Worm (Caenorhabditis elegans): ENCODE results near the gene F43C9.1.

The F43C9.1 gene

DNA sequence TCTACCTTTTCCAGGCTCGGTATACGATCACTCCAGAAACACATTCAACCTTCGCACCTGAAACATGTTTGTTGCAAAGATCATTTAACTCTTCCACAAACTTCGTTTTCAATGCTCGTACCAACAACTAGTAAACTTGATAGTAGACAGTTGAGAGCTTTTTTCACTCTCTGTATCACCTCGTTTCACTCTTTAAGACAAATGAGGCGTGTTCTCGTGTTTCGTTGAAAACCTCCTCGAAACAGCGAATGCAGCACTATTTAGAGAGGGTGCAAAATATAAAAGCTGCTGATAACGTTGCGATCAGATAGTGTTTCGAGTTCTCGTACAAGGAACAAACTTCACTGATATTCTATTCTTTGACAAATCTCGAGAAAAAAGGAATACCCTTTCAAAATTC is at the start of gene F43C9.1:
Gene F43C9.1, plus strand, starts transcription at position 301 of the 400 bp plus-strand sequence.
- no peak for TF ChIP-seq him-1 (tag; optimal IDR thresholded peaks at IDR 0.05)
- TF ChIP-seq dao-5 (tag; optimal IDR thresholded peaks at IDR 0.05), result no peak
- TF ChIP-seq W03F9.2 (tag; optimal IDR thresholded peaks at IDR 0.05), result no peak

DNA sequence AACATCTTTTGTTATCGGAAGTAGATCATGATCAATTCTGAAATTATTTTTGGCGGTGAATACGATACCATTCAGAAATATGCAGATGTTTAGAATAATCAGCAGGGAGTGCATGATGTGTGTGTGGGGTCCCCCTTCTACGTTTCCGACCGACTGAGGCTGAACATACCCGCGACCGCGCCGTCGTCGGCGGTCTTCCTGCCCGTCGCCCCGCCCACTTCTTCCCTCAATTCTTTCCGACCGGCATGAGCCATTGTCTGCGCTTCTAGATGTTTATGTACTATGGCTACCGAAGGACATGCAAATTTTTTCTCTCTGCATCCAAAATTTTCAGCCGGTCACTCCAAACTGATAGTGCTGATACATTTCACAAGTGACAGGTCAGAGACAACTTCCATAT is 49.0 kb upstream of the F43C9.1 start:
- TF ChIP-seq W03F9.2 (tag; optimal IDR thresholded peaks at IDR 0.05) (no peak), him-1 (tag; optimal IDR thresholded peaks at IDR 0.05) (no peak), dao-5 (tag; optimal IDR thresholded peaks at IDR 0.05) (no peak)

ce11 chrX:4749080-4749479 is 44.0 kb upstream of the F43C9.1 start, which contains the start of gene lon-2:
Gene lon-2 (minus strand): TSS chrX:4749083.
- TF ChIP-seq him-1 (tag; optimal IDR thresholded peaks at IDR 0.05), result no peak
- no peak for TF ChIP-seq dao-5 (tag; optimal IDR thresholded peaks at IDR 0.05)
- TF ChIP-seq W03F9.2 (tag; optimal IDR thresholded peaks at IDR 0.05), result no peak

ce11 chrX:4754725-4755124 is 38.4 kb upstream of the F43C9.1 start, which contains the start of gene C39E6.2:
Gene C39E6.2 (minus strand): TSS chrX:4755118.
- TF ChIP-seq W03F9.2 (tag; optimal IDR thresholded peaks at IDR 0.05) (no peak), dao-5 (tag; optimal IDR thresholded peaks at IDR 0.05) (no peak), him-1 (tag; optimal IDR thresholded peaks at IDR 0.05) (no peak)

- no peak for TF ChIP-seq him-1 (tag; optimal IDR thresholded peaks at IDR 0.05)
- TF ChIP-seq W03F9.2 (tag; optimal IDR thresholded peaks at IDR 0.05), result no peak
- TF ChIP-seq dao-5 (tag; optimal IDR thresholded peaks at IDR 0.05), result no peak
Measured at ce11 chrX:4759718-4760117, 33.4 kb upstream of the F43C9.1 start.

DNA sequence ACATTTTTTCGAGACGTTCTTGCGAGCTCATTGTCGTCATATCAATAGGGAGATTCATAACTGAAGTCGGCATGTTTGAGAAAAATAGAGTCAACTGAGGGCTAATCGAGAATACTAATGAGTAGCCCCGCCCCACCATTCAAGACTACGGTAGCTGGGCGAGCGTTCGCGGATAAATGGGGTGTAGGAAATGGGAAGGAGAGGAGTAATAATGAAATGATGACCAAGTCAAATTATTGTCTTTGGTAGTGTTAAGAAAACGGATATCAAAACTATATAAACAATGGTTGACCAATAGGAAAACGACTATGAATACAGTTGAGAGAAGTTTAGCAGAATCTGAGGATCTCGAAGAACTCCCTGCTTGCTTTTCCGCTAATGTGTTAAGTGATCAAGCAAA is 31.5 kb upstream of the F43C9.1 start, which contains the start of gene mls-2:
Gene mls-2, minus strand, starts transcription at position 101 of the 400 bp plus-strand sequence.
- TF ChIP-seq W03F9.2 (tag; optimal IDR thresholded peaks at IDR 0.05), result no peak

DNA sequence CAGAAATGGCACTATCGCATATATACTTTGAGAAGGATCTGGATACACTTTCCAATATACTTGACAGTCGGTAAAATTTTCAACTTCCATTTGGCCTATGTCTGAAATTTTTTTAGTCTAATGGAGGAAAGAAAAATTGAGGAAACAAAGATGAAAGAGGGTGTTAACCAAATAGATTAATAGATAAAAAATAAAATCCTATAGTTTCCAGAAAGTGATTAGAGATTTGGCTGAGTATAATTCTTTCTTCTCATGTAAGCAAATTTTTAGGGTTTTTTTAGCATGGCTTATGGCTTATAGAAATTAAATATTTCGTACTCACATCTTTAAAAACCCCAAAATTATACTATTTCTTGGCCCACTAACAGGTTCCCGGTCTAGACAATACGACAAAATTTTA is 23.2 kb upstream of the F43C9.1 start, which contains the start of gene npr-1:
Gene npr-1, minus strand, starts transcription at position 101 of the 400 bp plus-strand sequence.
- TF ChIP-seq dao-5 (tag; optimal IDR thresholded peaks at IDR 0.05) (no peak), him-1 (tag; optimal IDR thresholded peaks at IDR 0.05) (no peak), W03F9.2 (tag; optimal IDR thresholded peaks at IDR 0.05) (no peak)

DNA sequence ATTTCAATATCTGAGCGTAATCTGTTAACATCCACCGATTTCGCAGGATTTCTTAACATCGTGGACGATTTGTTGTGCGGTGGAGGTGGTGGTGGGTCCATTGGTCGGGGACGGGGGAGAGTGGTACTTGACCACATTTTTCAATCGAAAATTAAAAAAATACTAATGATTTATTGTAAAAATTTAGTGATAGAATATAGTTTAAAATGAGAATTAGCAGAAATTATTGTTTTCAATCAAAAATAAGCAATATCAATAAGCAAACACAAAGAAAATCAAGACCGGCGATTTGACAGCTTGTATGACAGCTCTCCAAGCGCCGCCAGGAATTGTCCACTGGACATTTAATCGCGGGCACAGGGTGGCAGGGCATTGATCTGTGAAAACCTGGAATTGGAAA is 10.9 kb upstream of the F43C9.1 start, which contains the start of gene hum-10:
Gene hum-10, minus strand, starts transcription at position 101 of the 400 bp plus-strand sequence.
- no peak for TF ChIP-seq dao-5 (tag; optimal IDR thresholded peaks at IDR 0.05)
- TF ChIP-seq him-1 (tag; optimal IDR thresholded peaks at IDR 0.05), result no peak
- no peak for TF ChIP-seq W03F9.2 (tag; optimal IDR thresholded peaks at IDR 0.05)

ce11 chrX:4783117-4783775 is 9.8 kb upstream of the F43C9.1 start, which contains the start of gene F43C9.2:
Gene F43C9.2 (plus strand): TSS chrX:4783613.
- no peak for TF ChIP-seq dao-5 (tag; optimal IDR thresholded peaks at IDR 0.05)

- no peak for TF ChIP-seq him-1 (tag; optimal IDR thresholded peaks at IDR 0.05)
- TF ChIP-seq W03F9.2 (tag; optimal IDR thresholded peaks at IDR 0.05), result no peak
- no peak for TF ChIP-seq dao-5 (tag; optimal IDR thresholded peaks at IDR 0.05)
Measured at ce11 chrX:4784776-4785175, 8.3 kb upstream of the F43C9.1 start.

- no peak for TF ChIP-seq him-1 (tag; optimal IDR thresholded peaks at IDR 0.05)
- TF ChIP-seq W03F9.2 (tag; optimal IDR thresholded peaks at IDR 0.05), result no peak
- no peak for TF ChIP-seq dao-5 (tag; optimal IDR thresholded peaks at IDR 0.05)
Measured at ce11 chrX:4787525-4787924, 5.6 kb upstream of the F43C9.1 start.

ce11 chrX:4788958-4789357 is 4.1 kb upstream of the F43C9.1 start:
- TF ChIP-seq W03F9.2 (tag; optimal IDR thresholded peaks at IDR 0.05), result peak; percentile 6
- TF ChIP-seq him-1 (tag; optimal IDR thresholded peaks at IDR 0.05), result no peak

- TF ChIP-seq him-1 (tag; optimal IDR thresholded peaks at IDR 0.05) (no peak), dao-5 (tag; optimal IDR thresholded peaks at IDR 0.05) (no peak), W03F9.2 (tag; optimal IDR thresholded peaks at IDR 0.05) (no peak)
Measured at ce11 chrX:4790614-4791013, 2.5 kb upstream of the F43C9.1 start.

ce11 chrX:4794062-4794461 is 983 bp downstream of the F43C9.1 start:
- no peak for TF ChIP-seq W03F9.2 (tag; optimal IDR thresholded peaks at IDR 0.05)
- TF ChIP-seq him-1 (tag; optimal IDR thresholded peaks at IDR 0.05), result no peak
- TF ChIP-seq dao-5 (tag; optimal IDR thresholded peaks at IDR 0.05), result no peak

DNA sequence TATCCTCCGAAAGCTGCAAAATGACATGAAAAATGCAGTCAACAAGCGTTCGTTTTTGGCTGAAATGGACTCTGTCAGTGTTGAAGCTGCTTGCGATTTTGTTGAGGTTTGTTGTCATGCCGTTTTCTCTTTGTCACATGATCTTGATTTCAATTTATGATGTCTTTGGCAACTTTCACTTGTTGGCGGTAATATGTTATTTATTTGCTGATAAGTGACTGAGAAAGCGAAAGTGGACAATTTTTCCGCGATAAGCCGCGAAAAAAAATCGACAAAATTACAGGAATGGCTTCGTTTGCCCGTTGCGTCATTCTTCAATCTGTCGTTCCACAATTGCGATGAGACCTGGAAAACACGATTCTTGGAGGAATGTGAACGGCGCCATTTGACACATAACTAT is 2.2 kb downstream of the F43C9.1 start:
- TF ChIP-seq W03F9.2 (tag; optimal IDR thresholded peaks at IDR 0.05), result no peak
- no peak for TF ChIP-seq dao-5 (tag; optimal IDR thresholded peaks at IDR 0.05)
- no peak for TF ChIP-seq him-1 (tag; optimal IDR thresholded peaks at IDR 0.05)

Measured in whole organism, L4/young adult.